Fruit fly (Drosophila melanogaster): ENCODE measurements around the gene CG12375.

Gene CG12375

DNA sequence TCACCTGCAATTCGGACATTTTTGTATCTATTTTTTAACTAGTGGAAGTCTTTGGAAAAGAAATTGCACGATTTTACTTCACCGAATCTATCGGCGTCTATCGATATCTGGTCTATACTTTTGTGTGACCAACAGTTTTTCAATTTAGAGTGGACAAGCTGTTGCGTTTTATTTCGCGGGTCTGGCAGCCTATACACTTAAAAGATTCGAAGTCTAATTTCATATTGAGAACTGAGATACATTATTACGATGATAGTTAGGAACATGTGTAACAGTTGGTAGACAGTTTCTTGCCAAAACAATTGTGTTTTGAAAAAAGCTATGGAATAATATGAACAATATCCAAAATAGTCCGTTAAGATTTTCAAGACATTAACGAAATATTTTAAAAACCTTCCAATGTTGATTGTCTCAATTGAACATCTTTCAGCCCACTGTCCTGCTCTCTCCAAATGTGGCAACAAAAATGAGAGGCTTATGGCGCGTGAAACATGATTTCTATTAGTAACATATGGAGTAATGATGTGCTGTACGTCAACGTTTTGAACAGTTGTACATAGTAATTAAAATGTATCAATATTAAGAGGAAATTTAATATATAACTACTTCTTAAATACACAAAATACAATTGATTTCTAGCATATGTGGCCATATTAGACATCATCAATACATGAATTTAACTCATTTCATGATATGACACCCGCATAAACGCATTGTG, 35.8 kb upstream of the CG12375 start, which contains the start of gene Acbp1 (continued):
- TF ChIP-seq Antp (GFP tag; optimal IDR thresholded peaks at IDR 0.05) (peak; percentile 97), Dad (GFP tag; optimal IDR thresholded peaks at IDR 0.05) (peak; percentile 91), gfzf (GFP tag; optimal IDR thresholded peaks at IDR 0.05) (peak; percentile 84), Optix (GFP tag; IDR thresholded peaks at IDR 0.05) (peak; percentile 68; the same call in 1 of the 3 replicates), Kr (GFP tag; optimal IDR thresholded peaks at IDR 0.05) (peak; percentile 92), CG10654 (GFP tag; optimal IDR thresholded peaks at IDR 0.05) (peak; percentile 92), fd3F (GFP tag; optimal IDR thresholded peaks at IDR 0.05) (peak; percentile 92), cas (GFP tag; IDR thresholded peaks at IDR 0.05) (peak; percentile 83), CG6175 (GFP tag; IDR thresholded peaks at IDR 0.05) (peak; percentile 86), inv (GFP tag; IDR thresholded peaks at IDR 0.05; ENCODE audit: partially characterized antibody) (peak; percentile 64), CG15696 (tag; optimal IDR thresholded peaks at IDR 0.05) (peak; percentile 96), CG4707 (GFP tag; optimal IDR thresholded peaks at IDR 0.05) (peak; percentile 94), tgo (GFP tag; IDR thresholded peaks at IDR 0.05) (peak; percentile 90), CG31365 (tag; optimal IDR thresholded peaks at IDR 0.05) (peak; percentile 93), ap (GFP tag; IDR thresholded peaks at IDR 0.05) (peak; percentile 78), CG6791 (GFP tag; IDR thresholded peaks at IDR 0.05; ENCODE audit: partially characterized antibody) (peak; percentile 75), danr (GFP tag; IDR thresholded peaks at IDR 0.05) (peak; percentile 78), knrl (GFP tag; IDR thresholded peaks at IDR 0.05; ENCODE audit: partially characterized antibody) (peak; percentile 77), cg (GFP tag; optimal IDR thresholded peaks at IDR 0.05) (no peak), CG8281 (tag; optimal IDR thresholded peaks at IDR 0.05) (peak; percentile 88), pzg (GFP tag; optimal IDR thresholded peaks at IDR 0.05) (peak; percentile 94), gem (tag; optimal IDR thresholded peaks at IDR 0.05) (peak; percentile 98), dmrt99B (tag; optimal IDR thresholded peaks at IDR 0.05) (peak; percentile 97), Elba2 (GFP tag; optimal IDR thresholded peaks at IDR 0.05) (peak; percentile 60), tap (tag; optimal IDR thresholded peaks at IDR 0.05) (peak; percentile 99), CG11093 (GFP tag; IDR thresholded peaks at IDR 0.05) (peak; percentile 84), luna (GFP tag; optimal IDR thresholded peaks at IDR 0.05) (peak; percentile 90), CG10979 (tag; optimal IDR thresholded peaks at IDR 0.05) (peak; percentile 99), CG31224 (GFP tag; IDR thresholded peaks at IDR 0.05) (peak; percentile 85), CG9215 (GFP tag; IDR thresholded peaks at IDR 0.05) (peak; percentile 89), ara (GFP tag; IDR thresholded peaks at IDR 0.05) (peak; percentile 87; the same call in 1 of the 2 replicates), bowl (GFP tag; IDR thresholded peaks at IDR 0.05) (peak; percentile 70), ash1 (GFP tag; optimal IDR thresholded peaks at IDR 0.05) (peak; percentile 40), ssp (GFP tag; IDR thresholded peaks at IDR 0.05) (peak; percentile 87), grn (GFP tag; optimal IDR thresholded peaks at IDR 0.05) (peak; percentile 67), CG12236 (GFP tag; optimal IDR thresholded peaks at IDR 0.05) (peak; percentile 89), MESR4 (GFP tag; optimal IDR thresholded peaks at IDR 0.05) (peak; percentile 58), oc (tag; optimal IDR thresholded peaks at IDR 0.05) (peak; percentile 95), NFAT (GFP tag; IDR thresholded peaks at IDR 0.05) (peak; percentile 88), ewg (GFP tag; optimal IDR thresholded peaks at IDR 0.05) (peak; percentile 88), CG5180 (GFP tag; optimal IDR thresholded peaks at IDR 0.05) (peak; percentile 93), CG11696 (GFP tag; IDR thresholded peaks at IDR 0.05) (peak; percentile 77), CoRest (tag; optimal IDR thresholded peaks at IDR 0.05) (peak; percentile 97), CG14014 (GFP tag; IDR thresholded peaks at IDR 0.05) (peak; percentile 93), ind (GFP tag; optimal IDR thresholded peaks at IDR 0.05) (peak; percentile 92), Drgx (GFP tag; IDR thresholded peaks at IDR 0.05) (peak; percentile 90), Nf-YA (GFP tag; IDR thresholded peaks at IDR 0.05) (peak; percentile 81), Hr51 (GFP tag; optimal IDR thresholded peaks at IDR 0.05) (peak; percentile 91 to 99), Mrtf (GFP tag; IDR thresholded peaks at IDR 0.05) (peak; percentile 90)
